Fruit fly (Drosophila melanogaster) whole organism, embryonic: ENCODE data around the gene SmydA-9.

ENCODE experiments used
- Aef1 ChIP-seq: fragments of 200-800 bp; sonication (Bioruptor generic); IDR thresholded peaks from 3 replicates; pipeline ENCODE4 v1.3.6; 2022; ENCODE audit warnings: missing biosample characterization, missing genetic modification characterization
- BEAF-32 ChIP-seq: fragments of 200-800 bp; sonication (Bioruptor generic); optimal IDR thresholded peaks from 3 replicates; lab custom pipeline; 2017; ENCODE audit warnings: missing biosample characterization, missing genetic modification characterization, mild to moderate bottlenecking, moderate library complexity, missing genetic modification reagents
- BtbVII ChIP-seq: fragments of 200-800 bp; sonication (Bioruptor generic); optimal IDR thresholded peaks from 3 replicates; lab custom pipeline; 2017; ENCODE audit warnings: missing biosample characterization, mild to moderate bottlenecking, missing genetic modification characterization
- CG11504 ChIP-seq: fragments of 200-800 bp; sonication (Bioruptor generic); optimal IDR thresholded peaks from 3 replicates; lab custom pipeline; 2019; ENCODE audit warnings: missing biosample characterization, mild to moderate bottlenecking, missing genetic modification characterization, moderate library complexity
- CG13123 ChIP-seq: fragments of 200-800 bp; sonication (Bioruptor generic); optimal IDR thresholded peaks from 2 replicates; lab custom pipeline; 2016; ENCODE audit warnings: missing biosample characterization, missing genetic modification characterization
- CG1603 ChIP-seq: fragments of 200-800 bp; sonication (Bioruptor generic); optimal IDR thresholded peaks from 2 replicates; lab custom pipeline; 2019; ENCODE audit warnings: missing biosample characterization, mild to moderate bottlenecking, missing genetic modification characterization, moderate library complexity
- CG16779 ChIP-seq: fragments of 200-800 bp; sonication (Bioruptor generic); IDR thresholded peaks from 2 replicates; pipeline ENCODE4 v1.3.6; 2022; ENCODE audit warnings: missing biosample characterization, missing genetic modification characterization
- CG16813 ChIP-seq: fragments of 200-800 bp; sonication (Bioruptor generic); IDR thresholded peaks from 3 replicates; pipeline ENCODE4 v1.3.6; 2022; ENCODE audit warnings: missing biosample characterization, missing genetic modification characterization; ENCODE audit not compliant: partially characterized antibody
- CG16815 ChIP-seq: fragments of 200-800 bp; sonication (Bioruptor generic); optimal IDR thresholded peaks from 3 replicates; lab custom pipeline; 2017; ENCODE audit warnings: missing biosample characterization, mild to moderate bottlenecking, missing genetic modification characterization
- CG17385 ChIP-seq: fragments of 200-800 bp; sonication (Bioruptor generic); optimal IDR thresholded peaks from 3 replicates; lab custom pipeline; 2018; ENCODE audit warnings: missing biosample characterization, mild to moderate bottlenecking, missing genetic modification characterization
- CG30403 ChIP-seq: fragments of 200-800 bp; sonication (Bioruptor generic); optimal IDR thresholded peaks from 3 replicates; lab custom pipeline; 2016; ENCODE audit warnings: missing biosample characterization, missing genetic modification characterization
- CG32532 ChIP-seq: fragments of 200-800 bp; sonication (Bioruptor generic); IDR thresholded peaks from 2 replicates; pipeline ENCODE4 v1.3.6; 2022; ENCODE audit warnings: missing biosample characterization, missing genetic modification characterization
- CG4617 ChIP-seq: fragments of 200-800 bp; sonication (Bioruptor generic); optimal IDR thresholded peaks from 3 replicates; lab custom pipeline; 2016; ENCODE audit warnings: missing biosample characterization, missing genetic modification characterization, borderline replicate concordance
- CG5953 ChIP-seq: fragments of 200-800 bp; sonication (Bioruptor generic); IDR thresholded peaks from 2 replicates; pipeline ENCODE4 v1.3.6; 2022; ENCODE audit warnings: missing biosample characterization, missing genetic modification characterization
- CG6175 ChIP-seq: fragments of 200-800 bp; sonication (Bioruptor generic); IDR thresholded peaks from 3 replicates; pipeline ENCODE4 v1.3.6; 2022; ENCODE audit warnings: missing biosample characterization, missing genetic modification characterization
- CG6654 ChIP-seq: fragments of 200-800 bp; sonication (Bioruptor generic); optimal IDR thresholded peaks from 2 replicates; lab custom pipeline; 2017; ENCODE audit warnings: missing biosample characterization, mild to moderate bottlenecking, missing genetic modification characterization
- CG7786 ChIP-seq: fragments of 200-800 bp; sonication (Bioruptor generic); optimal IDR thresholded peaks from 2 replicates; lab custom pipeline; 2016; ENCODE audit warnings: missing biosample characterization, missing genetic modification characterization
- CG8290 ChIP-seq, 3 experiments: fragments of 200-800 bp; sonication (Bioruptor generic); optimal IDR thresholded peaks; 2 replicates each; lab custom pipeline; 2016 to 2019; ENCODE audit warnings: missing biosample characterization in 3 of 3, missing genetic modification characterization in 3 of 3, mild to moderate bottlenecking in 2 of 3, moderate library complexity in 1 of 3
- CTCF ChIP-seq: fragments of 200-800 bp; sonication (Bioruptor generic); optimal IDR thresholded peaks from 2 replicates; lab custom pipeline; 2017; ENCODE audit warnings: missing biosample characterization, mild to moderate bottlenecking, missing genetic modification characterization, moderate library complexity
- CoRest ChIP-seq: fragments of 200-800 bp; sonication (Bioruptor generic); optimal IDR thresholded peaks from 3 replicates; lab custom pipeline; 2018; ENCODE audit warnings: missing biosample characterization, mild to moderate bottlenecking, missing genetic modification characterization, moderate library complexity
- Doc3 ChIP-seq: fragments of 200-800 bp; sonication (Bioruptor generic); IDR thresholded peaks from 3 replicates; pipeline ENCODE4 v1.3.6; 2022; ENCODE audit warnings: missing biosample characterization, missing genetic modification characterization; ENCODE audit not compliant: partially characterized antibody
- Ets97D ChIP-seq: fragments of 200-800 bp; sonication (Bioruptor generic); optimal IDR thresholded peaks from 3 replicates; lab custom pipeline; 2016; ENCODE audit warnings: missing biosample characterization, missing genetic modification characterization
- GATAe ChIP-seq: fragments of 200-800 bp; sonication (Bioruptor generic); conservative IDR thresholded peaks from 2 replicates; pipeline ENCODE4 v1.3.6; 2022; ENCODE audit warnings: missing biosample characterization, missing genetic modification characterization
- Gsc ChIP-seq: fragments of 200-800 bp; sonication (Bioruptor generic); IDR thresholded peaks from 2 replicates; pipeline ENCODE4 v1.3.6; 2022; ENCODE audit warnings: missing biosample characterization, missing genetic modification characterization
- HLH3B ChIP-seq: fragments of 200-800 bp; sonication (Bioruptor generic); IDR thresholded peaks from 2 replicates; pipeline ENCODE4 v1.3.6; 2022; ENCODE audit warnings: missing biosample characterization, missing genetic modification characterization
- HLH54F ChIP-seq: fragments of 200-800 bp; sonication (Bioruptor generic); optimal IDR thresholded peaks from 3 replicates; lab custom pipeline; 2016; ENCODE audit warnings: missing biosample characterization, missing genetic modification characterization
- Hey ChIP-seq: fragments of 200-800 bp; sonication (Bioruptor generic); optimal IDR thresholded peaks from 3 replicates; lab custom pipeline; 2018; ENCODE audit warnings: missing biosample characterization, mild to moderate bottlenecking, missing genetic modification characterization
- HmgZ ChIP-seq: fragments of 200-800 bp; sonication (Bioruptor generic); optimal IDR thresholded peaks from 2 replicates; lab custom pipeline; 2018; ENCODE audit warnings: missing biosample characterization, mild to moderate bottlenecking, missing genetic modification characterization
- Hr51 ChIP-seq, 2 experiments: fragments of 200-800 bp; sonication (Bioruptor generic); optimal IDR thresholded peaks; 2 replicates in 1 of 2; 3 replicates in 1 of 2; lab custom pipeline; 2016 to 2018; ENCODE audit warnings: missing biosample characterization in 2 of 2, missing genetic modification characterization in 2 of 2, mild to moderate bottlenecking in 1 of 2, moderate library complexity in 1 of 2
- Nf-YB ChIP-seq: fragments of 200-800 bp; sonication (Bioruptor generic); optimal IDR thresholded peaks from 3 replicates; lab custom pipeline; 2019; ENCODE audit warnings: missing biosample characterization, mild to moderate bottlenecking, missing genetic modification characterization, moderate library complexity
- Sox102F ChIP-seq: fragments of 200-800 bp; sonication (Bioruptor generic); optimal IDR thresholded peaks from 2 replicates; lab custom pipeline; 2018; ENCODE audit warnings: missing biosample characterization, mild to moderate bottlenecking, missing genetic modification characterization, moderate library complexity
- ash1 ChIP-seq: fragments of 200-800 bp; sonication (Bioruptor generic); optimal IDR thresholded peaks from 2 replicates; lab custom pipeline; 2018; ENCODE audit warnings: missing biosample characterization, mild to moderate bottlenecking, missing genetic modification characterization
- ato ChIP-seq: fragments of 200-800 bp; sonication (Bioruptor generic); IDR thresholded peaks from 2 replicates; pipeline ENCODE4 v1.3.6; 2022; ENCODE audit warnings: missing biosample characterization, missing genetic modification characterization; ENCODE audit not compliant: partially characterized antibody
- chinmo ChIP-seq: fragments of 200-800 bp; sonication (Bioruptor generic); IDR thresholded peaks from 4 replicates; pipeline ENCODE4 v1.3.6; 2022; ENCODE audit warnings: missing biosample characterization, missing genetic modification characterization; ENCODE audit not compliant: partially characterized antibody
- crc ChIP-seq: fragments of 200-800 bp; sonication (Bioruptor generic); optimal IDR thresholded peaks from 2 replicates; lab custom pipeline; 2016; ENCODE audit warnings: missing biosample characterization, missing genetic modification characterization
- dati ChIP-seq: fragments of 200-800 bp; sonication (Bioruptor generic); IDR thresholded peaks from 2 replicates; pipeline ENCODE4 v1.3.6; 2022; ENCODE audit warnings: missing biosample characterization, missing genetic modification characterization
- ftz-f1 ChIP-seq: fragments of 200-800 bp; sonication (Bioruptor generic); optimal IDR thresholded peaks from 2 replicates; lab custom pipeline; 2016; ENCODE audit warnings: missing biosample characterization, missing genetic modification characterization
- grau ChIP-seq: fragments of 200-800 bp; optimal IDR thresholded peaks from 3 replicates; lab custom pipeline; 2019; ENCODE audit warnings: missing biosample characterization, mild to moderate bottlenecking, missing genetic modification characterization, moderate library complexity
- grn ChIP-seq: fragments of 200-800 bp; sonication (Bioruptor generic); optimal IDR thresholded peaks from 3 replicates; lab custom pipeline; 2017; ENCODE audit warnings: missing biosample characterization, missing genetic modification characterization
- gro ChIP-seq: fragments of 200-800 bp; sonication (Bioruptor generic); optimal IDR thresholded peaks from 2 replicates; lab custom pipeline; 2016; ENCODE audit warnings: missing biosample characterization, missing genetic modification characterization
- h ChIP-seq: fragments of >200 bp; optimal IDR thresholded peaks from 2 replicates; lab custom pipeline; 2017
- inv ChIP-seq: fragments of 200-800 bp; sonication (Bioruptor generic); IDR thresholded peaks from 2 replicates; pipeline ENCODE4 v1.3.6; 2022; ENCODE audit warnings: missing biosample characterization, missing genetic modification characterization; ENCODE audit not compliant: partially characterized antibody
- kah ChIP-seq: fragments of 200-800 bp; sonication (Bioruptor generic); optimal IDR thresholded peaks from 2 replicates; lab custom pipeline; 2018; ENCODE audit warnings: missing biosample characterization, mild to moderate bottlenecking, missing genetic modification characterization
- kni ChIP-seq: fragments of 200-800 bp; sonication (Bioruptor generic); optimal IDR thresholded peaks from 3 replicates; lab custom pipeline; 2017; ENCODE audit warnings: mild to moderate bottlenecking, missing biosample characterization, missing genetic modification reagents, missing genetic modification characterization
- phol ChIP-seq: fragments of 200-800 bp; sonication (Bioruptor generic); optimal IDR thresholded peaks from 3 replicates; lab custom pipeline; 2018; ENCODE audit warnings: missing biosample characterization, mild to moderate bottlenecking, missing genetic modification characterization, moderate library complexity
- sc ChIP-seq, 3 experiments: fragments of >200 bp in 2 of 3; fragments of 200-800 bp in 1 of 3; sonication (Bioruptor generic) in 1 of 3; optimal IDR thresholded peaks; 2 replicates in 2 of 3; 3 replicates in 1 of 3; lab custom pipeline; 2017; ENCODE audit warnings: mild to moderate bottlenecking in 1 of 3, missing biosample characterization in 1 of 3, missing genetic modification characterization in 1 of 3, missing genetic modification reagents in 1 of 3
- sug ChIP-seq: fragments of 200-800 bp; optimal IDR thresholded peaks from 2 replicates; lab custom pipeline; 2019; ENCODE audit warnings: missing biosample characterization, mild to moderate bottlenecking, missing genetic modification characterization, moderate library complexity
- tin ChIP-seq: fragments of 200-800 bp; sonication (Bioruptor generic); optimal IDR thresholded peaks from 3 replicates; lab custom pipeline; 2016; ENCODE audit warnings: missing biosample characterization, missing genetic modification characterization
- vvl ChIP-seq: fragments of 200-800 bp; sonication (Bioruptor generic); IDR thresholded peaks from 2 replicates; pipeline ENCODE4 v1.3.6; 2022; ENCODE audit warnings: missing biosample characterization, missing genetic modification characterization

The SmydA-9 gene

dm6 chrX:9200234-9200633 is 10.5 kb downstream of the SmydA-9 start (continued):
- TF ChIP-seq Ets97D (GFP tag; lab: Kevin White, UChicago) (no peak), Doc3 (GFP tag; lab: Robert Waterston, UW) (no peak), sc (optimal IDR thresholded peaks at IDR 0.05; lab: Kevin White, UChicago) (no peak), sc (GFP tag; optimal IDR thresholded peaks at IDR 0.05; lab: Kevin White, UChicago) (no peak), Aef1 (GFP tag; lab: Robert Waterston, UW) (no peak), CG6175 (GFP tag; lab: Robert Waterston, UW) (no peak), CG6654 (GFP tag; lab: Kevin White, UChicago) (no peak), chinmo (peak; percentile 84; the same call in 2 of the 4 replicates), CG30403 (GFP tag; lab: Kevin White, UChicago) (no peak), CG32532 (GFP tag; lab: Robert Waterston, UW) (no peak), h (lab: Kevin White, UChicago) (no peak), CG16813 (GFP tag; lab: Robert Waterston, UW) (no peak), ftz-f1 (GFP tag; lab: Kevin White, UChicago) (peak; percentile 74), Hr51 (GFP tag; optimal IDR thresholded peaks at IDR 0.05; lab: Kevin White, UChicago) (no peak), Hey (peak; percentile 0), grn (peak; percentile 84), kah (GFP tag; lab: Kevin White, UChicago) (no peak), CG17385 (no peak), BEAF-32 (GFP tag; lab: Kevin White, UChicago) (no peak)
- TF ChIP-seq, all 482 proteins: peak for 13

- TF ChIP-seq Nf-YB (GFP tag; lab: Kevin White, UChicago): peak; percentile 53
- TF ChIP-seq HLH54F (GFP tag; lab: Kevin White, UChicago): peak; percentile 15
- TF ChIP-seq CG7786: peak; percentile 20
- TF ChIP-seq Sox102F: peak; percentile 87
- TF ChIP-seq inv (GFP tag; lab: Robert Waterston, UW): peak; percentile 73
- peak; percentile 84 for TF ChIP-seq CoRest
- TF ChIP-seq CG13123: peak; percentile 75
- peak; percentile 78 for TF ChIP-seq CG8290 (GFP tag; optimal IDR thresholded peaks at IDR 0.05; lab: Kevin White, UChicago)
- peak; percentile 42 to 43 for TF ChIP-seq CG8290 (tag; optimal IDR thresholded peaks at IDR 0.05; lab: Kevin White, UChicago)
- TF ChIP-seq CG11504 (tag; lab: Kevin White, UChicago): peak; percentile 77
- TF ChIP-seq BtbVII: peak; percentile 36
- peak; percentile 57 for TF ChIP-seq sug (tag; lab: Kevin White, UChicago)
- TF ChIP-seq CG16779 (GFP tag; lab: Robert Waterston, UW): no peak
- TF ChIP-seq HmgZ: peak; percentile 42
- TF ChIP-seq CTCF (GFP tag; lab: Kevin White, UChicago): no peak
- TF ChIP-seq CG16815: peak; percentile 55
- peak; percentile 78 for TF ChIP-seq HLH3B (GFP tag; lab: Robert Waterston, UW)
- TF ChIP-seq crc: no peak
- TF ChIP-seq gro: peak; percentile 15
- peak; percentile 52 for TF ChIP-seq CG4617 (GFP tag; lab: Kevin White, UChicago)
- TF ChIP-seq grau (tag; lab: Kevin White, UChicago): peak; percentile 67
- peak; percentile 65 for TF ChIP-seq ato
- TF ChIP-seq dati (GFP tag; lab: Robert Waterston, UW): no peak
- no peak; the same call in 1 of the 2 replicates for TF ChIP-seq GATAe (GFP tag; lab: Robert Waterston, UW)
- TF ChIP-seq h (lab: Kevin White, UChicago): no peak
- TF ChIP-seq CG1603 (tag; lab: Kevin White, UChicago): peak; percentile 35
- TF ChIP-seq phol (tag; lab: Kevin White, UChicago): peak; percentile 81
- TF ChIP-seq vvl (GFP tag; lab: Robert Waterston, UW): peak; percentile 91
- TF ChIP-seq tin (GFP tag; lab: Kevin White, UChicago): peak; percentile 79
- TF ChIP-seq Gsc (GFP tag; lab: Robert Waterston, UW): no peak
- TF ChIP-seq ash1 (GFP tag; lab: Kevin White, UChicago): no peak
- TF ChIP-seq kni: no peak
- TF ChIP-seq CG5953 (GFP tag; lab: Robert Waterston, UW): 0 out of 2 replicates have a peak, but pooled peaks have one; percentile 10
Observed at dm6 chrX:9196362-9196761, 14.3 kb downstream of the SmydA-9 start, which contains the start of gene CG12118. Gene CG12118, minus strand, starts transcription at chrX:9196414.
